Fruit fly (Drosophila melanogaster): ENCODE measurements around the gene CG42819.
A peak's percentile ranks its signal among the peaks of the same experiment; 100 is the strongest.

DNA sequence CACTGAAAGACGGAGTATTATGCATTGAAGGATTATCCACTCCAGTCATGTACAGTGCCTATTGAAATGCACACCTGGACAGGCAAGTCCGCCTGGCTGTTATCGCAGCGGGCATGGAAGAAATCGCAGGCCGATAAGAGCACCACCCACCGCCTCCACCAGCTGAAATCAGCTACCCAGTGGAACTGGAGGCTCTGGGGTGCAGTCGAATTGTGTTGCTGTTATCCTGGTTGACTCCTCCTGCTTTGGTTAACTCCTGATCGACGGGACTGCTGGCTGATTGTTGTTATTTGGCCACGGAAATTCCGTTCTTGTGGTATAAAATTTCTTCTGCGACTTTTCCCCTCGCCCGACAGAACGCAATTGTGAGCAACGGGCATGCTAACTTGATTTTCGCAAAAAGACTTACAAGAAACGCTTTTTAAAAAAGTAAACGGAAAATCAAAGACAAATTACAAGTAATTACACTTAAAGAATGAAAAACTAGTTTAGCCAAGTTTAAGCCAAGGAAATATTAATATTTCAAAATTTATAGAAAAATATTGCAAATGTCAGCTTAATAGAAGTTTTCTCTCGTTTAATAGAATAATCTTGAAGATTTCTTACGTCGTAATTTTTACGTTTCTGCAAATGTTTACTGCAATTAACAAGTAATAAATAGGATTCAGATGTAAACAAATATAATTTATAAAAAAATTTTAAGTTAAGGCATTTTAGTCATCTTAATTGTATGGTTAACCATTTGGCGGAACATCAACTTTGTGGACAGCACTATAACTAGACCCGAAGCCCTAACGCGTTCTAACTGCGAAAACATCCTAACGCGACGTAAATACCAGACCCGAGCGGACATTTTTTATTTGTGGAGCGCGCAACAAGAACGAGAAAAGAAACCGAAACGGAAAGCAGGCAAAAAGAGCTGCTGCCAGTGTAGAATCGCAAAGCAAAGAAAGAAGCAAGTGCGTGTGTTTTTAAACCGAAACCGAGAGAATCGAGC, 26.1 kb upstream of the CG42819 start, which contains the start of the genes CG13398 and Akap200:
- peak; percentile 39 for TF ChIP-seq D1 (tag; optimal IDR thresholded peaks at IDR 0.05)
- TF ChIP-seq CG14655 (GFP tag; optimal IDR thresholded peaks at IDR 0.05): no peak
- TF ChIP-seq CG32121 (GFP tag; IDR thresholded peaks at IDR 0.05): peak; percentile 44; the same call in 1 of the 2 replicates
